Worm (Caenorhabditis elegans) whole organism, dauer: Measurements from ENCODE around the gene C28G1.6.

Source experiments
- unc-62 ChIP-seq: sonication (generic microtip); optimal IDR thresholded peaks from 2 replicates; lab custom pipeline; 2017; ENCODE audit warnings: missing biosample characterization, missing genetic modification reagents, missing genetic modification characterization

Gene C28G1.6

DNA sequence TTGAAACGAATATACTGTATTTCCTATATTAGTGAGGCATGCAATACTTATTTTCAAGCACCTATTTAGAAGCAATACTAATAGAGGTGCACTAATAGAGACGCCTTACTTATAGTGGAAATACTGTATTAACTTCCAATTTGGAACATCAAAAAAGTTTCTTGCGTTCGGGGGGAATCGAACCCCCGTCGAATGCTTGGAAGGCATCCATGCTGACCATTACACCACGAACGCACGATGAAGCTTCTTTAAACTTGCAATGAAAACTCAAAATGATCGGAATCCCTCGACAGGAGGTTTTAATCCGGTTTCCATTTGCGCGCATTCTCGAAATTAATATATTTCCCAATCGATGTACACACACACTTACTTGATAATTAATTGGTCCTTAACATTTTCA lies 7.1 kb upstream of the C28G1.6 start:
- no peak for TF ChIP-seq unc-62 (GFP tag; lab: Kevin White, UChicago)

DNA sequence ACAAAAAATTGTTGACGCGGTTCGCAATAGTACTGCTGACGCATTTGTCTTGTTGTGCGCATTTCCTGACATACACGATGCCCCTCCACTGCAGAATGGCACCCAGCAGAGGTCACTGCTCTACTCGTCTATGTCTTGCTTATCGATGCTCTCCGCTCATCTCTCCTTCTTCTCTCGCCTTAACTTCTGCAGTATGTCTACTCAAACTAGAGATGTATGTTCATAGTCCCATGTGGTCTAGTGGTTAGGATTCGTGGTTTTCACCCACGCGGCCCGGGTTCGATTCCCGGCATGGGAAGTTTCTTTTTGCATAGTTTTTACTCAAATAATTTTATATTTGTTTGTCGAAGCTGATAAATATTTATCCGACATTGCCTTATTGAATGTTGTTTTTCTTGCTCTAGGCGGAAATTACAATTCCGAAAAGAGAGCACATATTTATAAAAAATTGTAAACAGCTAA lies 4.9 kb upstream of the C28G1.6 start, which contains the start of gene C28G1.2:
TSS of gene C28G1.2 (plus strand) at position 130 of the 462 bp plus-strand sequence.
- TF ChIP-seq unc-62 (GFP tag; lab: Kevin White, UChicago), result no peak

DNA sequence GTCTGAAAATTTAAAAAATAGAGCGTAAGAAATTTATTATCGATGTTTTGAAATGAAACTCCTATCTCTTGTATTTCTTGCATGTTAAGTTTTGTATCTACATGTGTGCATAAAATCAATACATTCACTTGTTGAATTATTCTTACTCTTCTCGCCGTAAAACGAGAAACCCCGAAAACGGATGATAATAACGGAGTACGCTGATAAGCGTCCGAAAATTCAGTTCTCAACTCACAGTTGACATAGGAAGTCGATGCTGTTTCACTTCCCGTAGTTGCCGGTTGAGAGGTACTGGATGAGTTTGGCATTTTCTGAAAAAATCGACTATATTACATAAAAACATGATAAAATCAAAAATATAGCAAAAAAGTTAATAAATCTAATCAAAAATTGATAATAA lies 4.3 kb upstream of the C28G1.6 start, which contains the start of gene sec-15:
TSS of gene sec-15 (minus strand) at position 311 of the 400 bp plus-strand sequence.
- TF ChIP-seq unc-62 (GFP tag; lab: Kevin White, UChicago), result no peak

DNA sequence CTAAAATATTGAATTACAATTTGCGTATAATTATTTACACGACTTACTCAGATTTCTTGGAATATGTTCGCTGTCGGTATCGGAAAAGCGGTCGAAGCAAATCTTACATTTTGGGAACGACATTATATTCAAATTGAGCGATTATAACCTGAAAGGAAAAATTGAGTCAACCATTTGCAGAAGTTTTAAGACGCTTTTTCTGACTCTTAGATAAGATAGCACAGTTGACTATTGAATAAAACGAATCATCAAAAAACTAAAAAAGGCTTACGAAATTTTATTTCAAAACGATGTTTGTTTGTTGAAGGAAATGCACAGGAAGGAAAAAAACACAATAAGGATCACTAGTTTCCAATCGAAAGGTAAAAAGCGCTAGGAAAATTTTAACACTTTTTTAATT lies 2.7 kb downstream of the C28G1.6 start, which contains the start of gene rcs-1:
TSS of gene rcs-1 (minus strand) at position 176 of the 400 bp plus-strand sequence.
- no peak for TF ChIP-seq unc-62 (GFP tag; lab: Kevin White, UChicago)

DNA sequence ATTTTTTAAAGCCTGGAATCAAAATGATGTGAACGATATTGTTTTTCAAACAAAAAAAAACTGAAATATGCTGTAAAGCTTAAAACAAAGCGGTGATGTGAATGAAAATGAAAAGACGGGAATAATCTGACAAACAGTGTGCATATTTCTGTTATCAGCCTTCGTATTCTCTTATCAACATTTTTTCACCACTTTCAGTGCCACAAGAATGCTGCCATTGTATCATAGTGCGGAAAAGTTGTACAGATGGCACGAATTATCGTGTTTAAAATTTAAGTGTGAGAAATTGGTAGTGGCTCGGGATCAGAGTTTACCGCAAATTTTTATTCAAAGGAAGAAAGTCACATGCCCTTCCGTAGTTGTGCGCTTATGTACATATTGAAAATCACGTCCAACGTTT lies 6.6 kb downstream of the C28G1.6 start, which contains the start of gene ifd-1:
TSS of gene ifd-1 (minus strand) at position 12 of the 400 bp plus-strand sequence.
- no peak for TF ChIP-seq unc-62 (GFP tag; lab: Kevin White, UChicago)

DNA sequence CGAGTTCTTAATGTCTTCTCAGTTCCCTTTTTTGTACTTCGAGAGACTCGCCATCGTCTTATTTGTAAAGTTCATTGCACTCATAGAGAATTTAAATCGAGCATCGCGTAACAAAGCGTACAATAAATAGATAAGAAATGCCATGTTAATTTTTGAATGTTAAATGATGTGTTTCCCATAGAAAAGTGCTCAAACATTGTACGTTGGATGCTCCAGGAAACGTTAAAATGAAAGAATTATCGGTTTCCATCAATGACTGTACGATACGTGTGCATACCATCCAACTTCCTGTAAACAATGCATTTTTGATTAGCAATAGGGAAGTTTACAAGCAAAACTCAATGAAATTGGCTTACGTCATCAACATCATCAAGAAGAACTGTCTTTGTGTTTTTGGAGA lies 10.4 kb downstream of the C28G1.6 start:
- TF ChIP-seq unc-62 (GFP tag; lab: Kevin White, UChicago), result no peak

DNA sequence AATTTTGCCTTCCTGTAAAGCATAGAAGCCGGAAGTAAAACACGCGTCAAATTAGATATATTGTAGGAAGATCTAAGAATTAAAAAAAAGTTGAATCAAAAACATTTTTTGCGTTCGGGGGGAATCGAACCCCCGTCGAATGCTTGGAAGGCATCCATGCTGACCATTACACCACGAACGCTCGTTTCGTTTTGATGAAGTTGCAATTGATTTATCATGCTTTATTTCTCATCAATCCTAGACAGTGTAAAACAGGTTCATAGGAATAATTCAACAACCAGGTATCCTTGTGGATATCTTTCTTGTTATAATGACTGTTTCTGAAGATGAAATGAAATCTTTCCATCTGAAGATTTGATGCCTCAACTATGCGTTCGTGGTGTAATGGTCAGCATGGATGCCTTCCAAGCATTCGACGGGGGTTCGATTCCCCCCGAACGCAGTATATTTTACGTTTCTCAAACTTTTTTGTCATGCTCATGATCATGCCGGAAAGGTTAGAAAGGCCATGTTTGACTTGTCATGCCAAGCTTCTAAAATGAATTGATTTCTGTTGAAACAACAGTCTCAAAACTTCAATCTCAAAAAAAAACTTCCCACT lies 11.1 kb downstream of the C28G1.6 start:
- TF ChIP-seq unc-62 (GFP tag; lab: Kevin White, UChicago), result no peak

DNA sequence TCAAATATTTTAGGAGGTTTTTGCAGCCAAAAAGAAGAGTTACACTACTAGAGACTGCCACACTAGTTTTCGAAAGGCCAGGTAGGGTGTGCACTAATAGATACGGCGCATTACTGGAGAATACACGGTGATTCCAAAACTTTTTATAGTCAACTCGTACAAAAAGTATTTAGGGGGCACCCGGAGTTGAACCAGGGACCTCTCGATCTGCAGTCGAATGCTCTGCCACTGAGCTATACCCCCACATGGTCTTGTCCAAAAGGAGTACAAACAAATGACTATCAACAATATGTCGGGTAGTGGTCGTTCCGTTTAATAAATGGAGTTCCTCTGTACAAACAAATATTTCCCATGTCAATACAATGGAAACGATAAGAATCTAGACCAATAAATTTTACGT lies 13.1 kb downstream of the C28G1.6 start:
- no peak for TF ChIP-seq unc-62 (GFP tag; lab: Kevin White, UChicago)

DNA sequence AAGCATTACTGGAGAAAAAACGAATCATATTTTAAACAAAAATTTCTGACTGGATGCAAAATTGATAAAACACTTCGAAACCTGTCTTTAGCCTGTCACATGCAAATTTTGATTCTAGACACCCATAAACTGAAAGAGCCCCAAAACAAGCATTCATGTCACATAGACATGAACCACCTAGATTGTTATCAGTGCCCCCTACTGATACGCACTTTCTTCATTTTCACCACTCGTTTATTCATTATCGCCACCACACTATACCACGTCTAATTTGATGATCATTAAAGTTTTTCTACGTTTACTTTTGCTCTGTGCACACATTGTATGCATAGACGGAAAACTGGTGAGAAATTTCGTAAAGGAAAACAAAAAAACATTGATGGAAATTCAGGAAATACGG lies 19.1 kb downstream of the C28G1.6 start, which contains the start of gene cnnm-2:
TSS of gene cnnm-2 (plus strand) at position 190 of the 400 bp plus-strand sequence.
- TF ChIP-seq unc-62 (GFP tag; lab: Kevin White, UChicago), result no peak

DNA sequence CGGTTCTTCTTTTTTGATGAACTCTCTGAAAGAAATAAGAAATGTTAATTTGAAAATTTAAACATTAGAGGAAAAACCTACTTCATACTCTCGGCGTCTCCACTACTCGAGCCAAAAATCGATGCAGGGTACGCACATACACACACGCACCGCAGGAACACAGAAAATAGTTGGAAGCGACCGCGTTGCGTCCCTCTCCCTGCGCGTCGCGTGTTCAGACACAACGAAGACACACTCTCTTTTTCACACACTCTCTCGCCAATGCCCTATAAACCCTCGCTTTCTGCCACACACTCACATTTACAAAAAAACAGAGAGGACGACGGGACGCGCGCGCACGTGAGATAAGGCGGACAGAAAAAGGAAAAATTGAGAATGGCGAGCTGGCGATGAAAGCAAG lies 20.2 kb downstream of the C28G1.6 start, which contains the start of gene R04E5.9:
TSS of gene R04E5.9 (minus strand) at position 235 of the 400 bp plus-strand sequence.
- no peak for TF ChIP-seq unc-62 (GFP tag; lab: Kevin White, UChicago)

DNA sequence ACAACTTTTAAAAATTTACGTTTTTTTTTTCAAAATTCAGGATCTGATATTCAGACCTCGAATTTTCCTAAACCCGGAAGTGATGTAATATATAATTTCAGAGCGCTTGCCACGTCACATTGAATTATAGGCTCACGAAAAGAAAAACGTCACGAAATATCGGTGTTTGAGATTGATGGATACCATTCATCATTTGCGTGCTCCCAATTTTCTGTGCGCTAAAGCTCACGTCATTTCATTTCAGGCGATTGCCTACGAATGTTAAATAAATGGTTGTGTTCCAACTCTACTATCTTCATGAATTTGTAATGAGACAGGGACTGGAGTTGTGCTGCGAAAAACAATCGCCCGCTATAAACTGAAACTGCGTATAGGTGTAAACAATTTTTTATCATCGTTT lies 22.3 kb downstream of the C28G1.6 start:
- TF ChIP-seq unc-62 (GFP tag; lab: Kevin White, UChicago), result no peak

DNA sequence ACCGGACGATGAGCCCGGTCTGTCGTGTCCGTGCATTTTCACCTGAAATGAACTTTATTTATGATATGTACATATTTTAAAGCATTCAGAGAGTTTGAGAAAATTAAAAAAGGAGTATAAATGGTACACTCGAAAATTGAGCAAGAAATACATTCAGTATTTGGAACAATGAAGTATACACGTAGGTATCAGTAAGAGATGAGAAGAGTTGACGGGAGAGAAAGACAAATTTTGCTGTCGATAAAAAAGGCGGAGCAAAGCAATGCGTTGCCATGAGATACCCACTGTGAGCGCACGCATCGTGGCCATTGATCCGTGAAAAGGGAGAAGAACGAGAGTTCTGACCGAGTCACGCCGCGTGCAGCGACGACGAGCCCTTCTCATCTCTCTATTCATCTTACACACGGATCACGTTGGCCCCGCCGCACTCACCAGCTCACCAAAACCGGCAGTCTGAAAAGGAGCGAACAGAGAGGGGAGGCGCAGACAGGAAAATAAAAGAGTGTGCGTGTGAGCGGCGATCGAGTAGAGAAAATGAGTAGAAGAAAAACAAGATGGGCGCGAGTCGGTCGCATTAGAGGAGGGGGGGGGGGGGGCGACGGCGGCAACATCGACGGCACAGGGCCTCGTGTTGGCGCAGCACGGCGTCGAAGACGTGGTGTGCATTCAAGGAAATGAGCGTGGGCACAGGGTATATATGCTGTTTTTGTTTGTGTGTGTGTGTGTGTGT lies 24.8 kb downstream of the C28G1.6 start, which contains the start of gene R04E5.8:
TSS of gene R04E5.8 (minus strand) at position 51 of the 730 bp plus-strand sequence.
- no peak for TF ChIP-seq unc-62 (GFP tag; lab: Kevin White, UChicago)

DNA sequence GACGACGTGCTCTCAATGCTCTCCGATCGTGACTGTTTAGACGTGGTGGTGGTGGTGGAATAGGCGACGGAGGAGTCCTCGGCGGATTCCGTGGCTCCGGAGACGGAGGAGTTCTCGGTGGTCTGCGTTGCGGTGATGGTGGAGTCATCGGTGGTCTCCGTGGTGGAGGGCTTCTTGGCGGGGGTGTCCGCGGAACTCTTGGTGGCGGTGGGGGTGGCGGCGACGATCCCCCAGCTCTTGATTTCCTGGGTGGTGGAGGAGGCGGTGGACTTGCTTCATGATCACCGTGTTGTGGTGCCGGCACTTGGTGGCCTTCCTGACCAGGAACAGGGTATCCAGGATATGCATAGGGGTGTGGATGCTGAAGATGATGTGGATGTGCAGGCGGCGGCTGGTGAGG lies 25.6 kb downstream of the C28G1.6 start:
- TF ChIP-seq unc-62 (GFP tag; lab: Kevin White, UChicago), result no peak

DNA sequence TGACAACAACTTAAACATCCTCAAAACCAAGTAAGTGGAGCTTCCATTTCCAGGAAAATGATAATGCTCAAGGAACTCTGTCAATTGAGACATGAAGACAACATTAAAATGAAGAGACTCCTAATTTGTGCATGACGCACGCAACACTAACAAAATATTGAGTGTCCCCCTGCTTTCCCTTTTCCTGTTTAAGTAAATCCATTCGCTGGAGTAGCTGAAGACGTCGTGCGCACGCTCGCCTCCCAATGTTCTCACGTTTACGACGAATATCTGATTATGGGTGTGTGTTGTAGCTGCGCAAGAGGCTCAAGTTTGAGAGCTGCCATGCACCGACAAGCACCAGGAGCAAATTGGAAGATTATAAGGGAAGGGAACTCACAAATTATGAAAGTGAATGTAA lies 30.1 kb downstream of the C28G1.6 start:
- TF ChIP-seq unc-62 (GFP tag; lab: Kevin White, UChicago), result no peak

DNA sequence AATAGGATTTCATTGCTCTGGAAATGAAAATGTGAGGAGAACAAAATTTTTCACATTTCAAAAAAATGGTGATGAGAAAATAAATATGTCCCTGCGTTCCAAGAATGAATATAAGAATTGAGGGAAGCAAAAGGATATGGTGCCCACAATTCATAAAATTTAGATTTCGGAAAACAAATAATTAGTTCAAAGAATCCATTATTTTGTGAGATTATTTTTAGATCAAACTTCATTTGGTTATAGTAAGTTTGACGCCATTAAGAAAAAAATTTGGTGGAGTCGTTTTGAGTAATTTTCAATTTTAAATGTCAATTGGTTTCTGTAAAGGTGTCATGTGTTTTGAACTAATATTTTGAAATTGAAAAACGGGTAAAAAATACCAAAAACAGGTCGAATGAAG lies 30.7 kb downstream of the C28G1.6 start:
- no peak for TF ChIP-seq unc-62 (GFP tag; lab: Kevin White, UChicago)

DNA sequence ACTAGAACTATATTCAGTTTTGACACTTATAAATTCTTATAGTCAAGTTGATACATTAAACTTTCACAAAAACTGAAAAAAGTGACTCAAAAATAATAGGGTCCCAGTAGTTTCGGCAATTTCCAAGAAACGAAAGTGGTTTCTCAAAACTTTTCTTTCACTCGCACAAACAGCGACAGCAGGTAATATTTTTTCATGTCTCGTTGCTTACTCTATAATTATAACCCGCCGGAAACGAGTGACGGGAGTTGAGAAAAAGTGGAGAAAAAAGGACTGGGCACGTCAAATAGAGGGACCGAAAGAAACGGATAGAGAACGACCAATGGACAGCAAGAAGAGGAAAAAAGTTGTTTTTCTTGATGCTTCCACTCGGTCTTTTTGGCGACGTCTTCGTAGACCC lies 31.1 kb downstream of the C28G1.6 start:
- no peak for TF ChIP-seq unc-62 (GFP tag; lab: Kevin White, UChicago)
